Worm (Caenorhabditis elegans): ENCODE measurements around the gene ttr-40.

ce11 chrV:9378335-9378734 lies 23.1 kb upstream of the ttr-40 start, which contains the start of gene E02C12.10:
- TF ChIP-seq nhr-237 (tag; optimal IDR thresholded peaks at IDR 0.05) (no peak), unc-62 (GFP tag; optimal IDR thresholded peaks at IDR 0.05) (no peak), ama-1 (optimal IDR thresholded peaks at IDR 0.05) (no peak), nhr-25 (tag; optimal IDR thresholded peaks at IDR 0.05) (no peak), nhr-6 (tag; optimal IDR thresholded peaks at IDR 0.05) (no peak), snpc-4 (tag; optimal IDR thresholded peaks at IDR 0.05) (no peak), unc-39 (tag; optimal IDR thresholded peaks at IDR 0.05) (no peak), nhr-12 (tag; optimal IDR thresholded peaks at IDR 0.05) (no peak), lsy-2 (tag; optimal IDR thresholded peaks at IDR 0.05) (no peak), skn-1 (tag; optimal IDR thresholded peaks at IDR 0.05) (no peak), nhr-21 (tag; optimal IDR thresholded peaks at IDR 0.05) (no peak), mdl-1 (tag; optimal IDR thresholded peaks at IDR 0.05) (no peak), egl-27 (tag; optimal IDR thresholded peaks at IDR 0.05) (no peak), lin-13 (GFP tag; optimal IDR thresholded peaks at IDR 0.05) (no peak)

All from whole organism, L2 larva.